Worm (Caenorhabditis elegans): ENCODE results near the gene F58F12.2.
A peak's percentile ranks its signal among the peaks of the same experiment; 100 is the strongest.

Gene F58F12.2

DNA sequence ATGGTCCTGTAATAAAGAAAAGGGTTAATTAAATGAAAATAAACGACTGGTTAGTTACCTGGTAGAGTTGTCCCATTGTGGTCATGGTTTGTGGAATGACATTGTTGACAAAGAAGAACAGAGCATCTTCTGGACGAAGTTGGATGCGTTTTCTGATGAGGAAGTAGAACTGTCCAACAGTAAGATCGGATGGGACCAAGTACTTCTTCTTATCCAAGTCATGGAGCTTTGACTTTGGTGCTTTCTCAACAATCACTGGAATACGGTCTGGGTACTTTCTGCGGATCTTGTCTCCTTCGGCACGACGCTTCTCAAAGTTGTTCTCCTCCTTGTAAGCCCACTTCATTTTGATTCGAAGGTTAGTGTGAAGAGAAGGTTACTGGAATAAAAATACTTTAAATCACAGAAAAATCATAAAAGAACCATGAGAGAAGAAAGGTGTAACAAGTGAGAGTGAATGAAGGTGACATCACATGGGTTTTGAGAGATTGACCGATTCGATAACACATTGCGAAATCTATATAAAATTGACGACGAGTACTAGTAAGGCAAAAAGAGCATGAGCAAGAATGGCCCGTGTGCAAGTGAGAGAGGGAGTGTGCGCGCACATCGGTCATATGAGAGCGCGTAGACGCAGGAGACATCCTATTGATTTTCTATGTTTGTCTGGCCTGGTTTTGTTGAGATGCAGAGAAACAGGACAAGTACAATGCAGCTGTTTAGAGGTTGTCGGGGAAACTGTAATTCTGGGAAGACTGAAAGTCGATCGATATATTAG lies 40.3 kb downstream of the F58F12.2 start, which contains the start of gene lgg-1 (continued):
- no peak for TF ChIP-seq ztf-22 (GFP tag; optimal IDR thresholded peaks at IDR 0.05)
- TF ChIP-seq akir-1 (GFP tag; optimal IDR thresholded peaks at IDR 0.05), result no peak
- TF ChIP-seq somi-1 (GFP tag; optimal IDR thresholded peaks at IDR 0.05), result no peak
- TF ChIP-seq ceh-27 (GFP tag; optimal IDR thresholded peaks at IDR 0.05), result peak; percentile 41
- TF ChIP-seq pha-4 (tag; optimal IDR thresholded peaks at IDR 0.05), result peak; percentile 83
- no peak for TF ChIP-seq F57C9.4 (tag; optimal IDR thresholded peaks at IDR 0.05)
- TF ChIP-seq efl-1 (GFP tag; optimal IDR thresholded peaks at IDR 0.05), result no peak
- TF ChIP-seq lin-40 (tag; optimal IDR thresholded peaks at IDR 0.05), result peak; percentile 11
- no peak for TF ChIP-seq F22D6.2 (tag; optimal IDR thresholded peaks at IDR 0.05)
- TF ChIP-seq ama-1 (optimal IDR thresholded peaks at IDR 0.05), result peak; percentile 98
- no peak for TF ChIP-seq ama-1 (GFP tag; optimal IDR thresholded peaks at IDR 0.05)
- no peak for TF ChIP-seq him-1 (tag; optimal IDR thresholded peaks at IDR 0.05)
- no peak for TF ChIP-seq D2030.7 (GFP tag; IDR thresholded peaks at IDR 0.05)
- TF ChIP-seq pbrm-1 (GFP tag; IDR thresholded peaks at IDR 0.05), result peak; percentile 61
- TF ChIP-seq snpc-3.4 (tag; optimal IDR thresholded peaks at IDR 0.05), result no peak
- TF ChIP-seq lir-1 (GFP tag; conservative IDR thresholded peaks at IDR 0.05), result 0 out of 2 replicates have a peak, but pooled peaks have one; percentile 5
- peak; percentile 57 for TF ChIP-seq zim-3 (tag; optimal IDR thresholded peaks at IDR 0.05)
- TF ChIP-seq snpc-4 (GFP tag; optimal IDR thresholded peaks at IDR 0.05), result no peak
- peak in 3 of 4 experiments; percentile 1 to 12 (median 10) for TF ChIP-seq snpc-4 (tag; optimal IDR thresholded peaks at IDR 0.05)
- TF ChIP-seq Y53F4B.3 (GFP tag; IDR thresholded peaks at IDR 0.05), result no peak
- TF ChIP-seq hmg-20 (GFP tag; IDR thresholded peaks at IDR 0.05), result peak; percentile 6; the same call in 1 of the 2 replicates
- TF ChIP-seq madf-10 (tag; optimal IDR thresholded peaks at IDR 0.05), result no peak
- no peak for TF ChIP-seq madf-3 (GFP tag; IDR thresholded peaks at IDR 0.05)
- peak; percentile 0 for TF ChIP-seq F57A8.1 (GFP tag; optimal IDR thresholded peaks at IDR 0.05)
- no peak for TF ChIP-seq bed-1 (GFP tag; IDR thresholded peaks at IDR 0.05)
- TF ChIP-seq rec-8 (tag; optimal IDR thresholded peaks at IDR 0.05), result no peak
- TF ChIP-seq B0261.1 (tag; optimal IDR thresholded peaks at IDR 0.05), result no peak
- no peak for TF ChIP-seq repo-1 (tag; optimal IDR thresholded peaks at IDR 0.05)
- TF ChIP-seq cebp-2 (GFP tag; IDR thresholded peaks at IDR 0.05), result 0 out of 2 replicates have a peak, but pooled peaks have one; percentile 63
- TF ChIP-seq F10E7.11 (tag; optimal IDR thresholded peaks at IDR 0.05), result no peak
- no peak for TF ChIP-seq rcor-1 (GFP tag; IDR thresholded peaks at IDR 0.05)
- no peak for TF ChIP-seq hsf-1 (GFP tag; IDR thresholded peaks at IDR 0.05)
- TF ChIP-seq nhr-90 (tag; optimal IDR thresholded peaks at IDR 0.05), result peak; percentile 28
- TF ChIP-seq ceh-40 (GFP tag; IDR thresholded peaks at IDR 0.05), result 0 out of 2 replicates have a peak, but pooled peaks have one; percentile 16
- no peak for TF ChIP-seq F37B4.10 (GFP tag; IDR thresholded peaks at IDR 0.05)
- no peak for TF ChIP-seq F55B11.4 (tag; optimal IDR thresholded peaks at IDR 0.05; ENCODE audit: borderline replicate concordance, insufficient read depth)
- TF ChIP-seq ccch-3 (GFP tag; optimal IDR thresholded peaks at IDR 0.05), result no peak
- no peak for TF ChIP-seq fkh-3 (tag; optimal IDR thresholded peaks at IDR 0.05)
- 0 out of 2 replicates have a peak, but pooled peaks have one; percentile 35 for TF ChIP-seq lag-1 (GFP tag; IDR thresholded peaks at IDR 0.05)
- TF ChIP-seq K12H6.12 (tag; optimal IDR thresholded peaks at IDR 0.05), result peak; percentile 68
- TF ChIP-seq Y95B8A.8 (GFP tag; IDR thresholded peaks at IDR 0.05), result peak; percentile 72
- no peak for TF ChIP-seq nhr-120 (GFP tag; IDR thresholded peaks at IDR 0.05)
- no peak for TF ChIP-seq nhr-80 (tag; optimal IDR thresholded peaks at IDR 0.05)
- TF ChIP-seq F49E8.2 (tag; optimal IDR thresholded peaks at IDR 0.05; ENCODE audit: insufficient read depth), result no peak
- TF ChIP-seq madf-8 (GFP tag; conservative IDR thresholded peaks at IDR 0.05), result no peak
- TF ChIP-seq chd-7 (tag; optimal IDR thresholded peaks at IDR 0.05), result peak; percentile 81
- TF ChIP-seq madf-6 (GFP tag; IDR thresholded peaks at IDR 0.05), result peak; percentile 33; the same call in 1 of the 2 replicates

Measured in whole organism, young adult.